Fruit fly (Drosophila melanogaster): ENCODE measurements around the gene trr.

Gene trr

dm6 chrX:1854873-1855272, 34.9 kb downstream of the trr start:
- TF ChIP-seq Sin3A (optimal IDR thresholded peaks at IDR 0.05), result no peak

dm6 chrX:1854070-1854469, 35.7 kb downstream of the trr start:
- no peak for TF ChIP-seq h (optimal IDR thresholded peaks at IDR 0.05)
- TF ChIP-seq Sin3A (optimal IDR thresholded peaks at IDR 0.05), result no peak
- no peak for TF ChIP-seq insv (optimal IDR thresholded peaks at IDR 0.05)
- no peak for TF ChIP-seq Myc (optimal IDR thresholded peaks at IDR 0.05)
- TF ChIP-seq psq (optimal IDR thresholded peaks at IDR 0.05), result no peak
- no peak for TF ChIP-seq ttk (optimal IDR thresholded peaks at IDR 0.05)

DNA sequence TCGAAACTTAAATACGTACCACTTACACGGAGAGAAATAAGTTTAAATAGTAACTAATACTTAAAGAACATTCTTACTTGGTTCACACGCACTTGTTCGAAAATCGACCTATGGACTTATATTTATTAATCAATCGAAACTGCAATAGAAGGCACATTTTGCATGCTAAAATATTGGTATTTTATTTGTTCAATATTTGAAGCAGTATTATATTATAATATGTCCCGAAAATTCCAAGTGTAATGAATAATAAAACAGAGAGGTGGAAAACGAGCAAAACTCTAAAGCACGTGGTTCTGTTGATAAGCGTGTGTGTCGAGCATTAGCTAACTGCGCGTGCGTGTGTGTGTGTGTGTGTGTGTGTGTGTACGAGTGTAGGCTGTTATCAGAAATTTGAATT, 39.8 kb downstream of the trr start:
- TF ChIP-seq Sin3A (optimal IDR thresholded peaks at IDR 0.05), result no peak
- TF ChIP-seq ttk (optimal IDR thresholded peaks at IDR 0.05), result no peak
- no peak for TF ChIP-seq insv (optimal IDR thresholded peaks at IDR 0.05)
- no peak for TF ChIP-seq Myc (optimal IDR thresholded peaks at IDR 0.05)
- TF ChIP-seq psq (optimal IDR thresholded peaks at IDR 0.05), result no peak
- no peak for TF ChIP-seq h (optimal IDR thresholded peaks at IDR 0.05)

DNA sequence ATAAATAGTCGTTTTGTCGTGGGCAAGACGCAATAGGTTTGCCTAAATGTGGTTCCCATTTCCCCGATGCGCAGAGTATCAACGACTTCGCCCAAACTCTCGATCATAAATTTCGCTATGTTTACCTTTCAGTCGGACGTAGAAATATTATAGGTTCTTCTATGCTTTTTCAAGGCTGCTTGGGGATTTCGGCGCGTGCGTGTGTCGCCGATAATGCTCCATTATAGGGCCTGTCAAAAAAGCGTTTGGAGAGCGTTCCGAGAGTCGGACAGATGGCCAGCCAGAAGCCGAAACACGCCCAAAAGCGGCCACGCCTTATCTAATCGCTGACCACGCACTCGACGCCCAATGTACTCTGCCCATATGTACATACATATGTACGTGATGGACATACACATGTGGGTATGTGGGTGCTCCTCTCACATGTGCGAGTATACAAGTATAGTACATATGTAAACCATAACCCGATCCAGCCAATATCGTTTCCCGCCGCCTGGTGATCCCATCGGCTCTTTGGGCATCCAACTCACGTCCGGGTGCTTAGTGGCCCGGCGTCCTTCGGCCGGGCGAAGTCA, 41.0 kb downstream of the trr start:
- TF ChIP-seq psq (optimal IDR thresholded peaks at IDR 0.05) (no peak), h (optimal IDR thresholded peaks at IDR 0.05) (no peak), Sin3A (optimal IDR thresholded peaks at IDR 0.05) (no peak), insv (optimal IDR thresholded peaks at IDR 0.05) (no peak), ttk (optimal IDR thresholded peaks at IDR 0.05) (no peak), Myc (optimal IDR thresholded peaks at IDR 0.05) (no peak)

DNA sequence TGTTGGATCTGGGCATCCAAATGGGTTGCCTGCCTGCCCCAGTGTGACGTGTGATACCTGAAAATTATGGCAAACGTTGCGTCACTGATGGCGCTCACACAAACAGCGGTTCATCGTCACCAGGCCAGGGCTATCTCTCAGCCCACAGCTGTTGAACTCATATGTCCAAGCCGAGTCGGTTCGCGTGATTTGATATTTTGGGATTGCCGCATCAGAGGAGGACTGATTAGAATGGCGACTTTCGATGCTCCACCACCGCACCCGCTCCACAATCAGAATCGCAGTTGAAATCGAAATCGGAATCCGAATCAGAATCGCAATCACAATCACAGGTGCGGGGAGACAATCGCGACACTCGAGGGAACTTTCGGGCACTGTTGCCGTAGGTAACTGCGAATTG, 42.0 kb downstream of the trr start:
- TF ChIP-seq Sin3A (optimal IDR thresholded peaks at IDR 0.05) (no peak), psq (optimal IDR thresholded peaks at IDR 0.05) (no peak), ttk (optimal IDR thresholded peaks at IDR 0.05) (no peak), Myc (optimal IDR thresholded peaks at IDR 0.05) (no peak), insv (optimal IDR thresholded peaks at IDR 0.05) (no peak), h (optimal IDR thresholded peaks at IDR 0.05) (no peak)

- no peak for TF ChIP-seq Sin3A (optimal IDR thresholded peaks at IDR 0.05)
These were observed 43.4 kb downstream of the trr start for dm6 chrX:1846386-1846785.

DNA sequence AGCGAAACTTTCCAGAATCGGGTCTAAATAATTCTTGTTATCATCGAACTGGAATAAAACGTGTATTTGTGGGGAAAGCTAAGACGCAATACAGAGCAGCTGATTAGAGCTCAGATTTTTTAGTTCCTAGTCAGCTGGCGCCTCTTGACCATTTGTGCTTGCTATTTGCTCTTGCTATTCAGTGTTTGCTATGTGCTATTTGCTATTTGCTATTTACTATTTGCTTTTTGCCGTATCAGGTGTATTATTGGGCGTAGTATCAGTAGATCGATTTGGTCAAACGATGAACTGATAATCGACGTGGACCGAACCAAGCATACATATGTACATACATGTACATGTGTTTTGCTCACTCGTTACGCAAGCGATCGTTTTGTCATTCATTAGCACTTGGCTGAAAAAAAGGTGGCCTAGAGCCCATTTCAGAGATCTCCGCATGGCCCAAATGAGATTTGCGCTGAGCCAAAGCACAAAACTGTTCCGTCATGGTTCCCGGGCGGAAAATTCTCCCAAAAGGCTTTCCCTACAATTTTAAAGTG, 44.3 kb downstream of the trr start:
- no peak for TF ChIP-seq Sin3A (optimal IDR thresholded peaks at IDR 0.05)
- TF ChIP-seq insv (optimal IDR thresholded peaks at IDR 0.05), result no peak
- TF ChIP-seq h (optimal IDR thresholded peaks at IDR 0.05), result no peak
- no peak for TF ChIP-seq ttk (optimal IDR thresholded peaks at IDR 0.05)
- no peak for TF ChIP-seq psq (optimal IDR thresholded peaks at IDR 0.05)
- TF ChIP-seq Myc (optimal IDR thresholded peaks at IDR 0.05), result no peak

- TF ChIP-seq h (optimal IDR thresholded peaks at IDR 0.05), result no peak
- TF ChIP-seq psq (optimal IDR thresholded peaks at IDR 0.05), result no peak
- TF ChIP-seq insv (optimal IDR thresholded peaks at IDR 0.05), result no peak
- TF ChIP-seq ttk (optimal IDR thresholded peaks at IDR 0.05), result no peak
- no peak for TF ChIP-seq Sin3A (optimal IDR thresholded peaks at IDR 0.05)
- no peak for TF ChIP-seq Myc (optimal IDR thresholded peaks at IDR 0.05)
These were observed 46.9 kb downstream of the trr start for dm6 chrX:1842875-1843274.

DNA sequence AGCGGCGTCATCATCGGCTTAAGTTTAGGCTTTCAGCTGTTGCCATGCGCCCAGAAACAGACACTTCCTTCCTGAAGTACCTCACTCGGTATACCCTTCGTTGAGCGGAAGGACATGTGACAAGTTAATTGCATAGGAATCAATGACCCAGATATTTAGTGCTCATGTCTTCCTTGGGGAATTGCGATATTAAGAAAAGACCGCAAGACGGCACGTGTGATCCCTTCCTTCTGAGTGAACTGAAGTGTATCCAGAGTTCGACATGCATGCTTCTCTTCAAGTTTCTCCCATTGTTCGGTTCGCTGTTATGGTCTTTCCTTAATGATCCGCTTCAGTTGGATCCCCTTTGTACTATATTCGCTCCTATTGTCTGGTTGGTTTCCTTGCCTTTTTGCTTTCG, 49.2 kb downstream of the trr start:
- TF ChIP-seq Sin3A (optimal IDR thresholded peaks at IDR 0.05) (no peak), Myc (optimal IDR thresholded peaks at IDR 0.05) (no peak), ttk (optimal IDR thresholded peaks at IDR 0.05) (no peak), h (optimal IDR thresholded peaks at IDR 0.05) (no peak), psq (optimal IDR thresholded peaks at IDR 0.05) (no peak), insv (optimal IDR thresholded peaks at IDR 0.05) (no peak)

- TF ChIP-seq insv (optimal IDR thresholded peaks at IDR 0.05), result no peak
- TF ChIP-seq psq (optimal IDR thresholded peaks at IDR 0.05), result no peak
- no peak for TF ChIP-seq Myc (optimal IDR thresholded peaks at IDR 0.05)
- no peak for TF ChIP-seq ttk (optimal IDR thresholded peaks at IDR 0.05)
- TF ChIP-seq h (optimal IDR thresholded peaks at IDR 0.05), result no peak
- no peak for TF ChIP-seq Sin3A (optimal IDR thresholded peaks at IDR 0.05)
These were observed 54.9 kb downstream of the trr start for dm6 chrX:1834702-1835376.

- TF ChIP-seq psq (optimal IDR thresholded peaks at IDR 0.05), result no peak
- TF ChIP-seq Myc (optimal IDR thresholded peaks at IDR 0.05), result no peak
- TF ChIP-seq ttk (optimal IDR thresholded peaks at IDR 0.05), result no peak
- no peak for TF ChIP-seq Sin3A (optimal IDR thresholded peaks at IDR 0.05)
- TF ChIP-seq insv (optimal IDR thresholded peaks at IDR 0.05), result no peak
- TF ChIP-seq h (optimal IDR thresholded peaks at IDR 0.05), result no peak
These were observed 57.1 kb downstream of the trr start for dm6 chrX:1832699-1833098.

All from Kc167 (cell line).